Worm (Caenorhabditis elegans) whole organism, L3 larva: Measurements from ENCODE around the gene par-4.

ENCODE experiments used
- aly-2 ChIP-seq: fragments of 150-350 bp; optimal IDR thresholded peaks from 2 replicates; lab custom pipeline; 2014; ENCODE audit warnings: missing biosample characterization, missing genetic modification characterization
- daf-12 ChIP-seq: fragments of 150-350 bp; optimal IDR thresholded peaks from 2 replicates; lab custom pipeline; 2014; ENCODE audit warnings: missing biosample characterization, missing genetic modification reagents, missing genetic modification characterization
- fos-1 ChIP-seq: fragments of 150-350 bp; optimal IDR thresholded peaks from 2 replicates; lab custom pipeline; 2014; ENCODE audit warnings: missing biosample characterization, missing genetic modification characterization
- lin-39 ChIP-seq: fragments of 150-350 bp; optimal IDR thresholded peaks from 2 replicates; lab custom pipeline; 2018; ENCODE audit warnings: missing biosample characterization, missing genetic modification reagents, missing genetic modification characterization
- nfya-1 ChIP-seq: sonication (generic microtip); optimal IDR thresholded peaks from 2 replicates; lab custom pipeline; 2017; ENCODE audit warnings: missing genetic modification characterization, mild to moderate bottlenecking, missing compliant biosample characterization, antibody characterized with exemption, moderate library complexity; ENCODE audit not compliant: insufficient read depth
- nhr-28 ChIP-seq: fragments of 150-350 bp; optimal IDR thresholded peaks from 2 replicates; lab custom pipeline; 2014; ENCODE audit warnings: missing biosample characterization, missing genetic modification characterization
- nhr-43 ChIP-seq: sonication (generic microtip); optimal IDR thresholded peaks from 2 replicates; lab custom pipeline; 2016; ENCODE audit warnings: mild to moderate bottlenecking, missing genetic modification characterization, missing compliant biosample characterization; ENCODE audit not compliant: poor library complexity, severe bottlenecking

par-4 gene

ce11 chrV:18146077-18146476 is 47.6 kb downstream of the par-4 start, which contains the start of gene C14A6.3:
TSS of gene C14A6.3 (plus strand) at chrV:18146377.
- TF ChIP-seq fos-1 (tag; lab: Kevin White, UChicago) (no peak), nhr-28 (no peak), lin-39 (tag; lab: Kevin White, UChicago) (no peak), aly-2 (tag; lab: Kevin White, UChicago) (no peak), daf-12 (no peak), nhr-43 (tag; lab: Kevin White, UChicago) (no peak), nfya-1 (tag; lab: Kevin White, UChicago) (no peak)
- TF ChIP-seq, all 47 proteins: peak for 0
